Fruit fly (Drosophila melanogaster): ENCODE measurements around the gene CG6184.
A peak's percentile ranks its signal among the peaks of the same experiment; 100 is the strongest.

Gene CG6184

dm6 chr3R:19623606-19624005 is 34.1 kb downstream of the CG6184 start (continued):
- TF ChIP-seq Hr51 (GFP tag; optimal IDR thresholded peaks at IDR 0.05) (peak in 1 of 2 experiments; percentile 61), ac (GFP tag; optimal IDR thresholded peaks at IDR 0.05) (no peak), CG6813 (GFP tag; optimal IDR thresholded peaks at IDR 0.05) (peak; percentile 26), CG8089 (GFP tag; optimal IDR thresholded peaks at IDR 0.05) (peak; percentile 42), NC2α (GFP tag; optimal IDR thresholded peaks at IDR 0.05) (no peak), CG3065 (GFP tag; optimal IDR thresholded peaks at IDR 0.05) (no peak), CG10543 (GFP tag; optimal IDR thresholded peaks at IDR 0.05) (no peak), Doc3 (GFP tag; IDR thresholded peaks at IDR 0.05; ENCODE audit: partially characterized antibody) (no peak), CG14441 (GFP tag; IDR thresholded peaks at IDR 0.05) (peak; percentile 67), CG5245 (GFP tag; optimal IDR thresholded peaks at IDR 0.05) (peak; percentile 45), klu (GFP tag; IDR thresholded peaks at IDR 0.05) (no peak), CG8924 (tag; optimal IDR thresholded peaks at IDR 0.05) (peak; percentile 19), usp (GFP tag; optimal IDR thresholded peaks at IDR 0.05) (no peak), Antp (GFP tag; optimal IDR thresholded peaks at IDR 0.05) (peak; percentile 43), CG34224 (GFP tag; IDR thresholded peaks at IDR 0.05; ENCODE audit: partially characterized antibody) (no peak), C15 (GFP tag; IDR thresholded peaks at IDR 0.05) (0 out of 3 replicates have a peak, but pooled peaks have one; percentile 51), vfl (GFP tag; optimal IDR thresholded peaks at IDR 0.05) (no peak), Jarid2 (GFP tag; optimal IDR thresholded peaks at IDR 0.05) (no peak), org-1 (GFP tag; optimal IDR thresholded peaks at IDR 0.05) (peak; percentile 40), Kr (GFP tag; optimal IDR thresholded peaks at IDR 0.05) (no peak), CG9727 (GFP tag; optimal IDR thresholded peaks at IDR 0.05) (peak; percentile 42), CG7372 (GFP tag; IDR thresholded peaks at IDR 0.05) (peak; percentile 17; the same call in 1 of the 2 replicates), vnd (GFP tag; IDR thresholded peaks at IDR 0.05; ENCODE audit: partially characterized antibody) (no peak), CG11085 (GFP tag; IDR thresholded peaks at IDR 0.05) (0 out of 2 replicates have a peak, but pooled peaks have one; percentile 43), ab (GFP tag; optimal IDR thresholded peaks at IDR 0.05) (no peak), sim (GFP tag; IDR thresholded peaks at IDR 0.05) (no peak), CG9609 (GFP tag; optimal IDR thresholded peaks at IDR 0.05) (peak; percentile 25), ERR (GFP tag; optimal IDR thresholded peaks at IDR 0.05) (no peak), nmo (GFP tag; optimal IDR thresholded peaks at IDR 0.05) (peak; percentile 75), CG14965 (GFP tag; optimal IDR thresholded peaks at IDR 0.05; ENCODE audit: borderline replicate concordance) (no peak), kay (GFP tag; optimal IDR thresholded peaks at IDR 0.05) (no peak), CG6689 (GFP tag; IDR thresholded peaks at IDR 0.05) (peak; percentile 54), CG14014 (GFP tag; IDR thresholded peaks at IDR 0.05) (peak; percentile 68), CrebB (tag; optimal IDR thresholded peaks at IDR 0.05) (no peak), CG15696 (tag; optimal IDR thresholded peaks at IDR 0.05) (no peak), ttk (GFP tag; IDR thresholded peaks at IDR 0.05) (peak; percentile 52; the same call in 1 of the 2 replicates), Xrp1 (GFP tag; IDR thresholded peaks at IDR 0.05) (peak; percentile 72; the same call in 1 of the 2 replicates), otp (GFP tag; IDR thresholded peaks at IDR 0.05) (0 out of 3 replicates have a peak, but pooled peaks have one; percentile 41), CG4820 (GFP tag; optimal IDR thresholded peaks at IDR 0.05) (peak; percentile 45), jing (GFP tag; optimal IDR thresholded peaks at IDR 0.05) (peak; percentile 7), Scr (GFP tag; IDR thresholded peaks at IDR 0.05; ENCODE audit: partially characterized antibody) (no peak), Oaz (GFP tag; IDR thresholded peaks at IDR 0.05) (no peak), sob (GFP tag; IDR thresholded peaks at IDR 0.05) (peak; percentile 45), CG13894 (tag; optimal IDR thresholded peaks at IDR 0.05) (no peak), CG2116 (GFP tag; optimal IDR thresholded peaks at IDR 0.05) (peak; percentile 1), cg (GFP tag; optimal IDR thresholded peaks at IDR 0.05) (no peak), CG2889 (GFP tag; IDR thresholded peaks at IDR 0.05) (peak; percentile 35; the same call in 1 of the 3 replicates), HLHmδ (GFP tag; optimal IDR thresholded peaks at IDR 0.05) (no peak), Awh (GFP tag; IDR thresholded peaks at IDR 0.05) (0 out of 2 replicates have a peak, but pooled peaks have one; percentile 36), CG11247 (GFP tag; IDR thresholded peaks at IDR 0.05) (no peak), grau (tag; optimal IDR thresholded peaks at IDR 0.05) (peak; percentile 56)
